Worm (Caenorhabditis elegans) whole organism, L3 larva: ENCODE data around the gene srh-293.

Source experiments
- aly-2 ChIP-seq: fragments of 150-350 bp; optimal IDR thresholded peaks from 2 replicates; lab custom pipeline; 2014; ENCODE audit warnings: missing biosample characterization, missing genetic modification characterization
- eor-1 ChIP-seq, 2 experiments: fragments of 150-350 bp; optimal IDR thresholded peaks; 2 replicates each; lab custom pipeline; 2014 to 2018; ENCODE audit warnings: missing biosample characterization in 2 of 2, missing genetic modification characterization in 2 of 2

ce11 chrV:15870356-15870755, 4.4 kb downstream of the srh-293 start, which contains the start of gene str-57:
- no peak for TF ChIP-seq eor-1 (tag; optimal IDR thresholded peaks at IDR 0.05; lab: Kevin White, UChicago)
- no peak for TF ChIP-seq aly-2
